Worm (Caenorhabditis elegans): Measurements from ENCODE around the gene col-185.

col-185 gene

DNA sequence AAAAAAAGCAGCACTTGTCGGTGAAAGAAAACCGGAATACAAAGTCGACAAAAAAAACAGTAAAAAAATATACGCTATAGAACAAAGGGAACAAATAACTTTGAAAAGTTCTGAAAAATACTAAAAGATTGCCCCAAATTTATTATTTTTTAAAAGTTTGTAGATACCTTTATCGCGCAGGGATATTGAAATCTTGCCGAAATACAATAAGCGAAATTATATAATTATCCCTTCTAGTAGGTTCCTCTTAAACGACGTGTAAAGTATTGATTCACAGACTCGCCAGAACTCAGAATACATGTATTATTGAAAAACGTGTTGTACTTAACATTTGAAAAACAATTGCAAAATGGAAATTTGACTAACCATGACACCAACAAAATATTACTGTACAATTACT, 3.5 kb upstream of the col-185 start (continued):
- TF ChIP-seq lag-1 (GFP tag; IDR thresholded peaks at IDR 0.05) = no peak
- no peak for TF ChIP-seq snpc-4 (GFP tag; optimal IDR thresholded peaks at IDR 0.05)
- peak in 3 of 4 experiments; percentile 52 to 64 (median 63) for TF ChIP-seq snpc-4 (tag; optimal IDR thresholded peaks at IDR 0.05)
- TF ChIP-seq akir-1 (GFP tag; optimal IDR thresholded peaks at IDR 0.05) = peak; percentile 38
- peak; percentile 82 for TF ChIP-seq C06A6.2 (GFP tag; conservative IDR thresholded peaks at IDR 0.05)
- TF ChIP-seq efl-1 (GFP tag; optimal IDR thresholded peaks at IDR 0.05) = no peak
- peak; percentile 55 for TF ChIP-seq nhr-80 (tag; optimal IDR thresholded peaks at IDR 0.05)
- TF ChIP-seq tbx-9 (tag; optimal IDR thresholded peaks at IDR 0.05; ENCODE audit: borderline replicate concordance) = no peak
- TF ChIP-seq B0336.3 (GFP tag; IDR thresholded peaks at IDR 0.05) = peak; percentile 74
- TF ChIP-seq bed-1 (GFP tag; IDR thresholded peaks at IDR 0.05) = no peak
- peak; percentile 82 for TF ChIP-seq tlf-1 (GFP tag; optimal IDR thresholded peaks at IDR 0.05)
- TF ChIP-seq sea-2 (GFP tag; IDR thresholded peaks at IDR 0.05) = no peak
- peak; percentile 72 for TF ChIP-seq madf-10 (tag; optimal IDR thresholded peaks at IDR 0.05)
- TF ChIP-seq ztf-26 (tag; optimal IDR thresholded peaks at IDR 0.05) = peak; percentile 84
- TF ChIP-seq madf-8 (GFP tag; conservative IDR thresholded peaks at IDR 0.05) = no peak
- no peak for TF ChIP-seq rec-8 (tag; optimal IDR thresholded peaks at IDR 0.05)
- TF ChIP-seq Y53G8AR.9 (GFP tag; conservative IDR thresholded peaks at IDR 0.05) = peak; percentile 52; the same call in 1 of the 2 replicates
- TF ChIP-seq hmg-1.2 (GFP tag; IDR thresholded peaks at IDR 0.05) = peak; percentile 60
- TF ChIP-seq attf-3 (GFP tag; conservative IDR thresholded peaks at IDR 0.05) = 0 out of 2 replicates have a peak, but pooled peaks have one; percentile 26
- TF ChIP-seq gei-17 (GFP tag; optimal IDR thresholded peaks at IDR 0.05) = peak; percentile 95
- no peak for TF ChIP-seq hsf-1 (GFP tag; IDR thresholded peaks at IDR 0.05)
- TF ChIP-seq lin-54 (GFP tag; optimal IDR thresholded peaks at IDR 0.05) = peak; percentile 60
- peak; percentile 76 for TF ChIP-seq ceh-27 (GFP tag; optimal IDR thresholded peaks at IDR 0.05)
- TF ChIP-seq F23B12.7 (tag; optimal IDR thresholded peaks at IDR 0.05; ENCODE audit: insufficient read depth) = peak; percentile 76
- peak; percentile 52 for TF ChIP-seq K12H6.12 (tag; optimal IDR thresholded peaks at IDR 0.05)
- no peak for TF ChIP-seq ztf-22 (GFP tag; optimal IDR thresholded peaks at IDR 0.05)
- TF ChIP-seq pha-4 (tag; optimal IDR thresholded peaks at IDR 0.05) = no peak
- no peak for TF ChIP-seq lsl-1 (GFP tag; optimal IDR thresholded peaks at IDR 0.05)
- peak; percentile 74 for TF ChIP-seq tbp1 (GFP tag; optimal IDR thresholded peaks at IDR 0.05)
- TF ChIP-seq Y95B8A.8 (GFP tag; IDR thresholded peaks at IDR 0.05) = no peak
- peak; percentile 74 for TF ChIP-seq F22D6.2 (tag; optimal IDR thresholded peaks at IDR 0.05)
- peak; percentile 67 for TF ChIP-seq B0035.1 (tag; optimal IDR thresholded peaks at IDR 0.05)

DNA sequence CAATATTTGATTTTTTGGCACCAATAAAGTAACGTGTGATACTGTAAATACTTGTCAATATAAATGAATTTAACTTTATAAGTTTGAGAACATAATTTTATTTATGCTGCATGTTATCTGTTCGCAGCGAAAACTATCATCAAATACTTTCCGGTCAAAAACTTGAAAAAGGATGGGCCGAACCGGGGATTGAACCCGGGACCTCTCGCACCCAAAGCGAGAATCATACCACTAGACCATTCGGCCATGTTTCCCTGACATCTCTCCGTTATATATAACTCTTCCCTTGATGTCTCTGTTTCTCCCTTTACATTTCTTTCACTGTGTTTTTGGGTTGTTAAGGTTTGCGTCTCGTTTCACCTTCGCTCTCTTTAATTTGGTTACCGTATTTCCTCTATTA, 899 bp upstream of the col-185 start:
- TF ChIP-seq akir-1 (GFP tag; optimal IDR thresholded peaks at IDR 0.05) = no peak
- no peak for TF ChIP-seq zfh-2 (GFP tag; conservative IDR thresholded peaks at IDR 0.05)
- 0 out of 2 replicates have a peak, but pooled peaks have one; percentile 68 for TF ChIP-seq nhr-120 (GFP tag; IDR thresholded peaks at IDR 0.05)
- peak; percentile 62 for TF ChIP-seq Y53G8AR.9 (GFP tag; conservative IDR thresholded peaks at IDR 0.05)
- peak; percentile 93 for TF ChIP-seq tbp1 (GFP tag; optimal IDR thresholded peaks at IDR 0.05)
- TF ChIP-seq lin-54 (GFP tag; optimal IDR thresholded peaks at IDR 0.05) = peak; percentile 35
- TF ChIP-seq ztf-28 (GFP tag; IDR thresholded peaks at IDR 0.05) = 0 out of 2 replicates have a peak, but pooled peaks have one; percentile 48
- TF ChIP-seq let-607 (tag; optimal IDR thresholded peaks at IDR 0.05) = peak in 1 of 2 experiments; percentile 30
- no peak for TF ChIP-seq ekl-4 (GFP tag; IDR thresholded peaks at IDR 0.05)
- TF ChIP-seq madf-10 (tag; optimal IDR thresholded peaks at IDR 0.05) = peak; percentile 79
- no peak for TF ChIP-seq ama-1 (optimal IDR thresholded peaks at IDR 0.05)
- TF ChIP-seq ama-1 (GFP tag; optimal IDR thresholded peaks at IDR 0.05) = peak; percentile 53 to 59
- peak; percentile 62 for TF ChIP-seq ztf-26 (tag; optimal IDR thresholded peaks at IDR 0.05)
- peak; percentile 78; the same call in 1 of the 2 replicates for TF ChIP-seq egl-44 (GFP tag; IDR thresholded peaks at IDR 0.05)
- TF ChIP-seq unc-62 (GFP tag; optimal IDR thresholded peaks at IDR 0.05) = no peak
- TF ChIP-seq madf-8 (GFP tag; conservative IDR thresholded peaks at IDR 0.05) = no peak
- peak; percentile 25 for TF ChIP-seq nhr-80 (tag; optimal IDR thresholded peaks at IDR 0.05)
- TF ChIP-seq hlh-12 (tag; optimal IDR thresholded peaks at IDR 0.05) = peak; percentile 54
- peak; percentile 88 for TF ChIP-seq ZK185.1 (tag; optimal IDR thresholded peaks at IDR 0.05; ENCODE audit: poor library complexity, severe bottlenecking)
- TF ChIP-seq hrde-1 (tag; optimal IDR thresholded peaks at IDR 0.05; ENCODE audit: borderline replicate concordance) = peak; percentile 49
- no peak for TF ChIP-seq sdz-38 (tag; optimal IDR thresholded peaks at IDR 0.05)
- TF ChIP-seq F39B2.1 (GFP tag; IDR thresholded peaks at IDR 0.05) = no peak
- 0 out of 2 replicates have a peak, but pooled peaks have one; percentile 32 for TF ChIP-seq ztf-25 (GFP tag; IDR thresholded peaks at IDR 0.05)
- TF ChIP-seq nhr-179 (tag; optimal IDR thresholded peaks at IDR 0.05) = no peak
